Fruit fly (Drosophila melanogaster): ENCODE measurements around the gene Dpm1.

Gene Dpm1

DNA sequence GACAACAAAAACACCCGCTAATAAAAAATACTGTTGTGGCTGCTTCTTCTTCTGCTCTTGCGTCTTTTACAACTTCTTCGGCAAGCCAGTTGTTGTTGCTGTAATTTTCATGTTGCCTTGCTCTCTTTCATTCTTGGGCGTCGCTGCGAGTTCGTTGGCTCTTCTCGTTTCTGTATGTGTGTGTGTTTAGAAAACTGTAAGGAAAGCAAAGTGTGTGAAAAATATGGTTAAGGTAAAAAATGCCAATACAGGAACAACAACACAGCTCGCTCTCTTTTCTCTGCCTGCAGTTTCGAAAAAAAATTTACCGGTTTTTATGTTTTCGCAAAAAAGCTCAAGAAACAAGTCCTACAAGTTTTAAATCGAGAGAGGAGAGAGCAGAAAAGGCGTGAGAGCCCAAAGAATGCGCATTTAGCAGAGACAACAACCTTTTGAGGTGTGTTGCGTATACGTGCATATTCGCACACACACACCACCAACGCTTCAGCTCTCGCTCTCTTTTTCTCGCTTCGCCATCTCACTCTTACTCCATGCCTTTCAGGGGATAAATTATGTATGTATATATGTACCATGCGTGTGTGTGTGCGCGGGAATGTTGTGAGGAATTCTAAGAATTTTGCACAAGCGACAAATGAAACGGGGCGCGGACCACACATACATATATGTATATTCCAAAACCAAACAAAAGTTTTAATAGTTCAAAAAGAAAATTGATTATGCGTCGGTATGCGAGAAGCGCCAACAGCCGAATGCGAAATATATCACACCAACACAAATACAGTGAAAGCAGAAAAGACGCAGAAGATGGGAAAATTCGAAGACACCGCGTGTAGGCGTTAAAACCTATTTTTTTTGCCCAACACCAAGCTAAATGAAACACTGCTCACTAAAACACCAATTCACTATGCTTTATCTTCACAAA is 45.7 kb upstream of the Dpm1 start (continued):
- no peak for TF ChIP-seq spab (GFP tag; optimal IDR thresholded peaks at IDR 0.05)
- TF ChIP-seq fd59A (GFP tag; optimal IDR thresholded peaks at IDR 0.05) = no peak
- no peak for TF ChIP-seq Sox102F (GFP tag; optimal IDR thresholded peaks at IDR 0.05)
- TF ChIP-seq CG6163 (GFP tag; IDR thresholded peaks at IDR 0.05) = peak; percentile 27; the same call in 1 of the 3 replicates
- TF ChIP-seq esn (GFP tag; optimal IDR thresholded peaks at IDR 0.05) = peak; percentile 2
- no peak for TF ChIP-seq eg (GFP tag; IDR thresholded peaks at IDR 0.05)
- TF ChIP-seq pdm3 (GFP tag; optimal IDR thresholded peaks at IDR 0.05) = no peak
- no peak for TF ChIP-seq net (GFP tag; optimal IDR thresholded peaks at IDR 0.05)
- peak; percentile 70 for TF ChIP-seq Lpt (GFP tag; optimal IDR thresholded peaks at IDR 0.05)

DNA sequence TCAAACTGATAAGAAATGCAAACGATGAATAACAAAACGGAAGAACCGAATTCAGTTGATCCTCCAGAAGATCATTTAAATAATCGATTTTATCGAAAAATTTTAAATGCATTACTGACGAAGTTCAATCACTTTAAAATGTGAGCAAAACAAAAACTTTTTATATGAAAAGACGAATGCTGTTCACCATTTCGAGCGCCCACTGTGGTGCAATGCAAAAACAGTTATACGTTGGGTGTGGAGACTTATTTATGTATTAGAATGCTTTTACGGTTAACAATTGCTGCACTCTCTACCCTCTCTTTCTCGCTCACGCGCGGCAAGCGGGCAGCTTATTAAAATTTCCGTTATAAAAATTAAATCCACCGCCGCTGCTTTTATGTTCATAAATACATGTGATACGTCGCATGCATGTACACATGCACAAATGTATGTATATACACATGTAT is 44.7 kb upstream of the Dpm1 start:
- no peak for TF ChIP-seq Hr38 (GFP tag; optimal IDR thresholded peaks at IDR 0.05)
- peak; percentile 31 for TF ChIP-seq net (GFP tag; optimal IDR thresholded peaks at IDR 0.05)
- no peak for TF ChIP-seq Ets96B (tag; optimal IDR thresholded peaks at IDR 0.05)
- no peak for TF ChIP-seq fd59A (GFP tag; optimal IDR thresholded peaks at IDR 0.05)
- TF ChIP-seq CG9139 (GFP tag; optimal IDR thresholded peaks at IDR 0.05) = no peak
- peak; percentile 31 for TF ChIP-seq CG31627 (GFP tag; optimal IDR thresholded peaks at IDR 0.05)
- TF ChIP-seq Ets21C (GFP tag; optimal IDR thresholded peaks at IDR 0.05) = no peak
- TF ChIP-seq CG8632 (GFP tag; optimal IDR thresholded peaks at IDR 0.05) = no peak
- TF ChIP-seq OdsH (GFP tag; optimal IDR thresholded peaks at IDR 0.05) = peak; percentile 54
- TF ChIP-seq CG6276 (GFP tag; optimal IDR thresholded peaks at IDR 0.05) = no peak
- peak; percentile 27 for TF ChIP-seq cyc (GFP tag; optimal IDR thresholded peaks at IDR 0.05)
- no peak for TF ChIP-seq ss (GFP tag; optimal IDR thresholded peaks at IDR 0.05)
- TF ChIP-seq Eip75B (GFP tag; optimal IDR thresholded peaks at IDR 0.05) = no peak
- no peak for TF ChIP-seq CG6854 (GFP tag; optimal IDR thresholded peaks at IDR 0.05)
- no peak for TF ChIP-seq Lpt (GFP tag; optimal IDR thresholded peaks at IDR 0.05)
- no peak for TF ChIP-seq fkh (GFP tag; optimal IDR thresholded peaks at IDR 0.05)
- peak; percentile 4 for TF ChIP-seq vri (GFP tag; optimal IDR thresholded peaks at IDR 0.05)
- TF ChIP-seq Smox (GFP tag; optimal IDR thresholded peaks at IDR 0.05) = no peak
- peak; percentile 83 for TF ChIP-seq Eip78C (GFP tag)
- TF ChIP-seq CG6808 (GFP tag; optimal IDR thresholded peaks at IDR 0.05) = no peak
- peak; percentile 49 for TF ChIP-seq lz (GFP tag; optimal IDR thresholded peaks at IDR 0.05)
- TF ChIP-seq eg (GFP tag; IDR thresholded peaks at IDR 0.05) = peak; percentile 59; the same call in 1 of the 3 replicates
- TF ChIP-seq CG8319 (GFP tag; optimal IDR thresholded peaks at IDR 0.05) = no peak
- peak; percentile 37 for TF ChIP-seq Gug (GFP tag; IDR thresholded peaks at IDR 0.05)
- no peak for TF ChIP-seq Blimp-1 (GFP tag; optimal IDR thresholded peaks at IDR 0.05)
- no peak for TF ChIP-seq CG11294 (GFP tag; IDR thresholded peaks at IDR 0.05)
- TF ChIP-seq CG6792 (GFP tag; optimal IDR thresholded peaks at IDR 0.05) = no peak
- no peak for TF ChIP-seq dsx (GFP tag; optimal IDR thresholded peaks at IDR 0.05; ENCODE audit: poor library complexity, severe bottlenecking)
- TF ChIP-seq Met (GFP tag; optimal IDR thresholded peaks at IDR 0.05) = peak; percentile 43
- peak; percentile 5 for TF ChIP-seq CG3032 (tag; optimal IDR thresholded peaks at IDR 0.05)
- TF ChIP-seq Eip93F (GFP tag; optimal IDR thresholded peaks at IDR 0.05) = peak; percentile 37
- TF ChIP-seq CG3919 (GFP tag; optimal IDR thresholded peaks at IDR 0.05) = peak; percentile 35
- TF ChIP-seq CG1621 (tag; optimal IDR thresholded peaks at IDR 0.05) = no peak
- peak; percentile 52 for TF ChIP-seq topi (GFP tag; optimal IDR thresholded peaks at IDR 0.05)
- peak; percentile 90 for TF ChIP-seq svp (GFP tag)
- TF ChIP-seq CG6163 (GFP tag; IDR thresholded peaks at IDR 0.05) = peak; percentile 56; the same call in 2 of the 3 replicates
- peak; percentile 37 for TF ChIP-seq achi (GFP tag; optimal IDR thresholded peaks at IDR 0.05)
- peak; percentile 27; the same call in 1 of the 2 replicates for TF ChIP-seq CG15336 (GFP tag; IDR thresholded peaks at IDR 0.05)
- peak; percentile 69 for TF ChIP-seq CG32006 (GFP tag; optimal IDR thresholded peaks at IDR 0.05)
- no peak for TF ChIP-seq CG16779 (tag; optimal IDR thresholded peaks at IDR 0.05)
- no peak for TF ChIP-seq Sox14 (GFP tag; optimal IDR thresholded peaks at IDR 0.05)
- TF ChIP-seq CG34406 (GFP tag; optimal IDR thresholded peaks at IDR 0.05) = no peak
- TF ChIP-seq CG4318 (GFP tag; optimal IDR thresholded peaks at IDR 0.05) = peak; percentile 28

Measured in whole organism, prepupa.